Worm (Caenorhabditis elegans) whole organism, L3 larva: ENCODE data around the gene acr-24.

Source experiments
- R02D3.7 ChIP-seq: fragments of 150-350 bp; optimal IDR thresholded peaks from 2 replicates; lab custom pipeline; 2014; ENCODE audit warnings: missing biosample characterization, missing genetic modification characterization
- ZK546.5 ChIP-seq: sonication (generic microtip); optimal IDR thresholded peaks from 2 replicates; lab custom pipeline; 2017; ENCODE audit warnings: missing biosample characterization, missing genetic modification characterization
- aly-2 ChIP-seq: fragments of 150-350 bp; optimal IDR thresholded peaks from 2 replicates; lab custom pipeline; 2014; ENCODE audit warnings: missing biosample characterization, missing genetic modification characterization
- ama-1 ChIP-seq: fragments of 150-350 bp; optimal IDR thresholded peaks from 2 replicates; lab custom pipeline; 2018
- ceh-16 ChIP-seq: sonication (generic microtip); optimal IDR thresholded peaks from 2 replicates; lab custom pipeline; 2017; ENCODE audit warnings: missing biosample characterization, missing genetic modification characterization
- ceh-28 ChIP-seq: fragments of 150-350 bp; optimal IDR thresholded peaks from 2 replicates; lab custom pipeline; 2014; ENCODE audit warnings: missing biosample characterization, missing genetic modification reagents, missing genetic modification characterization
- ceh-82 ChIP-seq: fragments of 150-350 bp; optimal IDR thresholded peaks from 2 replicates; lab custom pipeline; 2014; ENCODE audit warnings: missing biosample characterization, missing genetic modification characterization
- ceh-9 ChIP-seq: sonication (generic microtip); optimal IDR thresholded peaks from 2 replicates; lab custom pipeline; 2018; ENCODE audit warnings: missing biosample characterization, missing genetic modification characterization
- daf-12 ChIP-seq: fragments of 150-350 bp; optimal IDR thresholded peaks from 2 replicates; lab custom pipeline; 2014; ENCODE audit warnings: missing biosample characterization, missing genetic modification reagents, missing genetic modification characterization
- egl-27 ChIP-seq: sonication (generic microtip); optimal IDR thresholded peaks from 4 replicates; lab custom pipeline; 2017; ENCODE audit warnings: missing biosample characterization, missing genetic modification reagents, missing genetic modification characterization
- egl-5 ChIP-seq: fragments of 150-350 bp; optimal IDR thresholded peaks from 2 replicates; lab custom pipeline; 2017; ENCODE audit warnings: missing biosample characterization, missing genetic modification reagents, missing genetic modification characterization, inconsistent platforms
- elt-1 ChIP-seq: fragments of 150-350 bp; optimal IDR thresholded peaks from 2 replicates; lab custom pipeline; 2014; ENCODE audit warnings: missing biosample characterization, missing genetic modification characterization
- elt-2 ChIP-seq: sonication (generic microtip); optimal IDR thresholded peaks from 2 replicates; lab custom pipeline; 2016; ENCODE audit warnings: missing genetic modification reagents, mild to moderate bottlenecking, missing genetic modification characterization, missing compliant biosample characterization
- elt-3 ChIP-seq, 3 experiments: fragments of 150-350 bp in 1 of 3; sonication (generic microtip) in 2 of 3; optimal IDR thresholded peaks; 2 replicates in 2 of 3; 4 replicates in 1 of 3; lab custom pipeline; 2014 to 2017; ENCODE audit warnings: missing biosample characterization in 3 of 3, missing genetic modification characterization in 3 of 3
- eor-1 ChIP-seq, 2 experiments: fragments of 150-350 bp; optimal IDR thresholded peaks; 2 replicates each; lab custom pipeline; 2014 to 2018; ENCODE audit warnings: missing biosample characterization in 2 of 2, missing genetic modification characterization in 2 of 2
- fkh-10 ChIP-seq: sonication (generic microtip); optimal IDR thresholded peaks from 2 replicates; lab custom pipeline; 2017; ENCODE audit warnings: missing biosample characterization, missing genetic modification reagents, missing genetic modification characterization
- fkh-2 ChIP-seq: fragments of 150-350 bp; optimal IDR thresholded peaks from 2 replicates; lab custom pipeline; 2014; ENCODE audit warnings: missing biosample characterization, missing genetic modification reagents, missing genetic modification characterization
- fos-1 ChIP-seq: fragments of 150-350 bp; optimal IDR thresholded peaks from 2 replicates; lab custom pipeline; 2014; ENCODE audit warnings: missing biosample characterization, missing genetic modification characterization
- hmg-11 ChIP-seq: sonication (generic microtip); optimal IDR thresholded peaks from 2 replicates; lab custom pipeline; 2016; ENCODE audit warnings: missing genetic modification characterization, missing compliant biosample characterization
- jun-1 ChIP-seq: fragments of 150-350 bp; optimal IDR thresholded peaks from 2 replicates; lab custom pipeline; 2014; ENCODE audit warnings: missing biosample characterization, missing genetic modification reagents, missing genetic modification characterization
- lin-15B ChIP-seq: fragments of 150-350 bp; optimal IDR thresholded peaks from 2 replicates; lab custom pipeline; 2014; ENCODE audit warnings: missing biosample characterization, missing genetic modification characterization
- lin-39 ChIP-seq: fragments of 150-350 bp; optimal IDR thresholded peaks from 2 replicates; lab custom pipeline; 2018; ENCODE audit warnings: missing biosample characterization, missing genetic modification reagents, missing genetic modification characterization
- lsy-12 ChIP-seq: sonication (generic microtip); optimal IDR thresholded peaks from 2 replicates; lab custom pipeline; 2016; ENCODE audit warnings: mild to moderate bottlenecking, missing genetic modification characterization, missing compliant biosample characterization
- mdl-1 ChIP-seq: fragments of 150-350 bp; optimal IDR thresholded peaks from 2 replicates; lab custom pipeline; 2014; ENCODE audit warnings: missing biosample characterization, missing genetic modification characterization
- mml-1 ChIP-seq: fragments of 150-350 bp; sonication (generic microtip); optimal IDR thresholded peaks from 3 replicates; lab custom pipeline; 2014; ENCODE audit warnings: missing biosample characterization, missing genetic modification characterization
- nfya-1 ChIP-seq: sonication (generic microtip); optimal IDR thresholded peaks from 2 replicates; lab custom pipeline; 2017; ENCODE audit warnings: missing genetic modification characterization, mild to moderate bottlenecking, missing compliant biosample characterization, antibody characterized with exemption, moderate library complexity; ENCODE audit not compliant: insufficient read depth
- nhr-11 ChIP-seq: fragments of 150-350 bp; optimal IDR thresholded peaks from 2 replicates; lab custom pipeline; 2014; ENCODE audit warnings: missing biosample characterization, missing genetic modification characterization
- nhr-12 ChIP-seq: fragments of 150-350 bp; optimal IDR thresholded peaks from 2 replicates; lab custom pipeline; 2014; ENCODE audit warnings: missing biosample characterization, missing genetic modification characterization
- nhr-23 ChIP-seq: fragments of 150-350 bp; optimal IDR thresholded peaks from 2 replicates; lab custom pipeline; 2014; ENCODE audit warnings: missing biosample characterization, missing genetic modification reagents, missing genetic modification characterization
- nhr-237 ChIP-seq: fragments of 150-350 bp; optimal IDR thresholded peaks from 2 replicates; lab custom pipeline; 2014; ENCODE audit warnings: missing biosample characterization, missing genetic modification characterization
- nhr-25 ChIP-seq: sonication (generic microtip); optimal IDR thresholded peaks from 2 replicates; lab custom pipeline; 2017; ENCODE audit warnings: missing biosample characterization, missing genetic modification characterization
- nhr-43 ChIP-seq: sonication (generic microtip); optimal IDR thresholded peaks from 2 replicates; lab custom pipeline; 2016; ENCODE audit warnings: mild to moderate bottlenecking, missing genetic modification characterization, missing compliant biosample characterization; ENCODE audit not compliant: poor library complexity, severe bottlenecking
- nhr-67 ChIP-seq: fragments of 150-350 bp; optimal IDR thresholded peaks from 2 replicates; lab custom pipeline; 2014; ENCODE audit warnings: missing biosample characterization, missing genetic modification characterization
- nhr-76 ChIP-seq: fragments of 150-350 bp; sonication (generic microtip); optimal IDR thresholded peaks from 5 replicates; lab custom pipeline; 2014; ENCODE audit warnings: missing biosample characterization, missing genetic modification characterization
- nhr-77 ChIP-seq: fragments of 150-350 bp; optimal IDR thresholded peaks from 2 replicates; lab custom pipeline; 2014; ENCODE audit warnings: missing biosample characterization, missing genetic modification characterization
- pha-4 ChIP-seq: fragments of 150-350 bp; optimal IDR thresholded peaks from 2 replicates; lab custom pipeline; 2014; ENCODE audit warnings: missing biosample characterization, missing genetic modification reagents, missing genetic modification characterization
- pqm-1 ChIP-seq: fragments of 150-350 bp; optimal IDR thresholded peaks from 2 replicates; lab custom pipeline; 2017; ENCODE audit warnings: missing biosample characterization, missing genetic modification characterization, inconsistent platforms
- sea-2 ChIP-seq: fragments of 150-350 bp; sonication (generic microtip); optimal IDR thresholded peaks from 4 replicates; lab custom pipeline; 2014; ENCODE audit warnings: missing biosample characterization, missing genetic modification reagents, missing genetic modification characterization
- skn-1 ChIP-seq: fragments of 150-350 bp; optimal IDR thresholded peaks from 2 replicates; lab custom pipeline; 2014; ENCODE audit warnings: missing biosample characterization, missing genetic modification characterization
- snpc-4 ChIP-seq: fragments of 150-350 bp; optimal IDR thresholded peaks from 2 replicates; lab custom pipeline; 2014; ENCODE audit warnings: missing biosample characterization, missing genetic modification characterization
- tbx-2 ChIP-seq: sonication (generic microtip); optimal IDR thresholded peaks from 2 replicates; lab custom pipeline; 2016; ENCODE audit warnings: mild to moderate bottlenecking, missing genetic modification characterization, missing compliant biosample characterization
- unc-39 ChIP-seq: sonication (generic microtip); optimal IDR thresholded peaks from 4 replicates; lab custom pipeline; 2017; ENCODE audit warnings: missing biosample characterization, missing genetic modification characterization
- unc-62 ChIP-seq: fragments of 150-350 bp; sonication (generic microtip); optimal IDR thresholded peaks from 4 replicates; lab custom pipeline; 2014; ENCODE audit warnings: missing biosample characterization, missing genetic modification reagents, missing genetic modification characterization
- zag-1 ChIP-seq: fragments of 150-350 bp; optimal IDR thresholded peaks from 2 replicates; lab custom pipeline; 2014; ENCODE audit warnings: missing biosample characterization, missing genetic modification characterization
- ztf-11 ChIP-seq: fragments of 150-350 bp; optimal IDR thresholded peaks from 2 replicates; lab custom pipeline; 2014; ENCODE audit warnings: missing biosample characterization, missing genetic modification characterization
- ztf-4 ChIP-seq: fragments of 150-350 bp; optimal IDR thresholded peaks from 2 replicates; lab custom pipeline; 2014; ENCODE audit warnings: missing biosample characterization, missing genetic modification characterization

The acr-24 gene

DNA sequence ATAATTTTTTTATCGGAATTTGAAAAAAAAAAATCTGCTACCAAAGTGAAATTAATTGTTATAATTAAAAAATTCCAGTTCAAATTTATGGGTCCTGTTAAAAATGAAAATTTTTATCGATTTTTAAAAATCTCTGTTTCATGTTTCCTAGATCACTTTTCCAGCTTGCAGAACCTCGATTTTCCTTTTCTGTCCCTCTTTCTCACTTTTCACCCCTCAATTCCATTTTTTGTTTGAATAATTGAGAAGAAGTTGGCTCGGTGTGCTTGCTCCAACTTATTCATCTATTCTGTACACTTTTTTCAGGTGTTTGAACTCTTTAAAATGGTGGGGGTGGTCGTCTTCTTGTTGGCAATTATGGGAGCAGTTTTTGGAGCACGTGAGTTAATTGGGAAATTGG, at the start of gene acr-24:
Gene acr-24, plus strand, starts transcription at position 301 of the 400 bp plus-strand sequence.
- TF ChIP-seq ama-1 (no peak), fkh-2 (tag; lab: Kevin White, UChicago) (no peak), lsy-12 (tag; lab: Kevin White, UChicago) (no peak), fos-1 (tag; lab: Kevin White, UChicago) (no peak), pqm-1 (no peak), jun-1 (tag; lab: Kevin White, UChicago) (no peak), sea-2 (GFP tag; lab: Kevin White, UChicago) (no peak), nhr-67 (tag; lab: Kevin White, UChicago) (no peak), elt-1 (no peak), tbx-2 (tag; lab: Kevin White, UChicago) (no peak), pha-4 (tag; lab: Kevin White, UChicago) (no peak), aly-2 (no peak), mdl-1 (tag; lab: Kevin White, UChicago) (no peak), nhr-23 (tag; lab: Kevin White, UChicago) (no peak)

DNA sequence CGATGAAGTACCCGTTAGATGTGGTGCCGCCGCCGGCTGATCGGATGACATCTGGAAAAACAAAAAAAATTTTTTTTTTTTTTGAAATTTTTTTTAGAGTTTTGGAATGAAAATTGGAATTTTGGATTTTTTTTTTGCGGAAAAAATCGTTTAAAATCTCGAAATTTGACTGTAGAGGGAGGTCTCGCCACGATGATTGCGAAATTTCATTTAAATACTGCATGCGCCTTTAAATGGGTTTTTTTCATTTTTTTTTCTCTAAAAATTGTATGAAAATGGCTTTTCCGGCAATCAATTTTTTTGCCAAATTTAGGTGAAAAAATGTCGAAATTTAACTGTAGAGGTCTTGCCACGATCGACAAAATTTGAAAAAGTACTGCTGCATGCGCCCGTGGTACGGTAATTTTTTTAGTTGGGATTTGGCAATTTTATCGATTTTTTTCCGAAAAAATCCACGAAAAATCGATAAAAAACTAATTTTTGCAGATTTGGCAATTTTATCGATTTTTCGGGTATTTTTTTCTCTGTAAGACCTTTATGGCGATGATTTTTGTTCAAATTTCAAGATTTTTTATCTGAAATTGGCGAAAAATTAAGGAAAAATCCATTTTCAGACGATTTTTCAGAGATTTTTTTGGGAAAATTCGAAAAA, 44.1 kb upstream of the acr-24 start, which contains the start of gene gtf-2H4:
Gene gtf-2H4, minus strand, starts transcription at position 51 of the 652 bp plus-strand sequence.
- TF ChIP-seq nfya-1 (tag; lab: Kevin White, UChicago) (no peak), fos-1 (tag; lab: Kevin White, UChicago) (no peak), mdl-1 (tag; lab: Kevin White, UChicago) (no peak), ceh-28 (tag; lab: Kevin White, UChicago) (peak; percentile 74)

DNA sequence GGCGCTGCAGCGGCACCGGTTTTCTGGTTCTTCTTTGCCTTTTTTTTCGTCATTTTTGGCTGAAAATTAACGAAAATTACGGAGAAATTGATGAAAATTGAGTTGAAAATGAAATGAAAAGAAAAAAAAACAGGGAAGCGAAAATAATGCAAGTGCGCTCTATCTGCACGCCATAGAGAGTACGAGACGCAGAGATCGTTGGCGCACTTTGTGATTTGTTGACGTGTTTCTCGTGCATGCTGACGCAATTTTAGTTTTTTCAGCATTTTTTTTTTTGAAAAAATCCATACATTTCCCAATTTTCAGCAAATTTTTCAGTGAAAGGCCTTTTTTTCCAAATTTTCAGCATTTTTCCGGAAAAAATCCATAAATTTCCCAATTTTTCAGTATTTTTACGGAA, 25.9 kb upstream of the acr-24 start, which contains the start of gene ntl-11:
Gene ntl-11, minus strand, starts transcription at position 66 of the 400 bp plus-strand sequence.
- TF ChIP-seq sea-2 (GFP tag; lab: Kevin White, UChicago) = no peak
- peak; percentile 89 for TF ChIP-seq egl-5 (tag; lab: Kevin White, UChicago)
- no peak for TF ChIP-seq ztf-11 (tag; lab: Kevin White, UChicago)
- TF ChIP-seq aly-2 = peak; percentile 47
- peak; percentile 97 for TF ChIP-seq nhr-43
- peak; percentile 95 for TF ChIP-seq jun-1 (tag; lab: Kevin White, UChicago)
- TF ChIP-seq lsy-12 (tag; lab: Kevin White, UChicago) = peak; percentile 90
- no peak for TF ChIP-seq ceh-16 (tag; lab: Kevin White, UChicago)
- TF ChIP-seq nhr-76 (tag; lab: Kevin White, UChicago) = peak; percentile 74
- peak; percentile 99 for TF ChIP-seq lin-15B
- peak; percentile 85 for TF ChIP-seq pqm-1
- peak; percentile 34 for TF ChIP-seq unc-62
- peak; percentile 61 for TF ChIP-seq egl-27 (tag; lab: Kevin White, UChicago)
- peak; percentile 49 for TF ChIP-seq ZK546.5 (tag; lab: Kevin White, UChicago)
- TF ChIP-seq mml-1 (tag; lab: Kevin White, UChicago) = no peak
- TF ChIP-seq skn-1 = peak; percentile 92
- TF ChIP-seq mdl-1 (tag; lab: Kevin White, UChicago) = no peak
- TF ChIP-seq elt-2 = peak; percentile 74
- TF ChIP-seq elt-3 (tag; optimal IDR thresholded peaks at IDR 0.05; lab: Kevin White, UChicago) = no peak
- peak; percentile 80 for TF ChIP-seq ztf-4 (tag; lab: Kevin White, UChicago)
- TF ChIP-seq fkh-2 (tag; lab: Kevin White, UChicago) = peak; percentile 60
- TF ChIP-seq nhr-11 (tag; lab: Kevin White, UChicago) = peak; percentile 95
- TF ChIP-seq nhr-237 (tag; lab: Kevin White, UChicago) = no peak
- TF ChIP-seq eor-1 (tag; optimal IDR thresholded peaks at IDR 0.05; lab: Kevin White, UChicago) = peak in 1 of 2 experiments; percentile 77
- TF ChIP-seq snpc-4 (tag; lab: Kevin White, UChicago) = peak; percentile 91
- peak; percentile 97 for TF ChIP-seq pha-4 (tag; lab: Kevin White, UChicago)
- no peak for TF ChIP-seq fos-1 (tag; lab: Kevin White, UChicago)
- TF ChIP-seq lin-39 = peak; percentile 72
- TF ChIP-seq fkh-10 (GFP tag; lab: Kevin White, UChicago) = peak; percentile 95
- peak; percentile 92 for TF ChIP-seq nhr-77
- peak; percentile 36 for TF ChIP-seq nhr-67 (tag; lab: Kevin White, UChicago)
- peak; percentile 98 for TF ChIP-seq nhr-23 (tag; lab: Kevin White, UChicago)
- peak; percentile 96 for TF ChIP-seq nhr-25 (tag; lab: Kevin White, UChicago)
- peak; percentile 87 for TF ChIP-seq hmg-11
- TF ChIP-seq unc-39 (tag; lab: Kevin White, UChicago) = peak; percentile 29
- TF ChIP-seq ceh-82 (tag; lab: Kevin White, UChicago) = peak; percentile 84
- peak; percentile 21 for TF ChIP-seq zag-1 (tag; lab: Kevin White, UChicago)
- TF ChIP-seq ceh-9 = no peak
- no peak for TF ChIP-seq nhr-12 (tag; lab: Kevin White, UChicago)
- TF ChIP-seq daf-12 (tag; lab: Kevin White, UChicago) = peak; percentile 19
- peak; percentile 53 for TF ChIP-seq elt-1
- peak; percentile 95 for TF ChIP-seq nfya-1 (tag; lab: Kevin White, UChicago)
- peak; percentile 66 for TF ChIP-seq ama-1
- peak; percentile 87 for TF ChIP-seq R02D3.7
- peak; percentile 95 for TF ChIP-seq tbx-2 (tag; lab: Kevin White, UChicago)
